Worm (Caenorhabditis elegans) whole organism, L4/young adult: ENCODE data around the gene cisd-1.

Experiments used
- W03F9.2 ChIP-seq: fragments of 150-350 bp; optimal IDR thresholded peaks from 2 replicates; lab custom pipeline; 2014; ENCODE audit warnings: missing biosample characterization, missing genetic modification characterization
- dao-5 ChIP-seq: sonication (generic microtip); optimal IDR thresholded peaks from 2 replicates; lab custom pipeline; 2016; ENCODE audit warnings: missing genotype, missing genetic modification characterization, moderate library complexity, missing compliant biosample characterization
- him-1 ChIP-seq: sonication (generic microtip); optimal IDR thresholded peaks from 2 replicates; lab custom pipeline; 2016; ENCODE audit warnings: missing genotype, missing genetic modification reagents, missing genetic modification characterization, missing compliant biosample characterization

DNA sequence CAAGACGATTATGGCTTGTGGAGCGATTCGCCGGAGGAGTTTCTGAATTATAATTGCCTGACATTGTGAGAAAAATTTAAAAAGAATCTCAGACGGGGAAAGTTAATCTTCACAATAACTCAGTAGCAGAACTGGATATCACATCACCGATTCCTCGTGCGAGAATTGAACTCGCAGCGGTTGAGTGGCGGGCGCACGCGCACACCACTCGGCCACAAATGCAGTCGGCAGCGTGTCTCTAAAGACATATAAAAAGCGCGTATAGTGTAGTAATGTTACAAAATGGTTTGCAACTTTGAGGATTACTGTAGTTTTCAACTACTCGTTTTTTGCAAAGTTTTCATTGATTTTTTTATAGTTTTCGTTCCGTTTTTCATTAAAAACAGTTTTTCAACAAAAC, 15.2 kb upstream of the cisd-1 start:
- TF ChIP-seq him-1 (tag; lab: Kevin White, UChicago) (peak; percentile 60), W03F9.2 (tag; lab: Kevin White, UChicago) (peak; percentile 84), dao-5 (tag; lab: Kevin White, UChicago) (peak; percentile 85)
